Worm (Caenorhabditis elegans): ENCODE data around the gene efn-3.

Gene efn-3

ce11 chrX:13499098-13499497 is 21.8 kb upstream of the efn-3 start:
- TF ChIP-seq B0310.2 (tag; optimal IDR thresholded peaks at IDR 0.05), result no peak
- TF ChIP-seq ceh-36 (tag; optimal IDR thresholded peaks at IDR 0.05), result no peak
- no peak for TF ChIP-seq tbx-37 (GFP tag; conservative IDR thresholded peaks at IDR 0.05)
- no peak for TF ChIP-seq ceh-13 (GFP tag; optimal IDR thresholded peaks at IDR 0.05)

DNA sequence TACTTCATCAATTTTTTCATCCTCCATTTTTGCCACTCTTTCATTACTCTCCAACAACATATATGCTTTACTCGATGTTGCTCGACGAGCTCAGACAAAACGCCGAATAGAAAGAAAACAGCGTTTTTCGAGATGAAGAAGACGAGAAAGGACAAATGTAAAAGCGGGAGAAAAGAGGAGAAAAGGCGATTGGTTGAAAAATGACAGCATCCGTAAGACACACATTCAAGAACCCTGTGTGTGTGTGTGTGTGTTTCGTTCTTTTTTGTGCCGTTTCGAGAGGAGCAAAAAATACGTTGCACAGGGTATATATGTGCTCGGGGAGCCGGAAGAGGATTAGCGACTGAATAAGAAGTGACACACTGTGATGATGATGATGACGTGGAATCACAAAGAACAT is 16.5 kb upstream of the efn-3 start:
- TF ChIP-seq scrt-1 (GFP tag; IDR thresholded peaks at IDR 0.05) (no peak), tbx-37 (GFP tag; conservative IDR thresholded peaks at IDR 0.05) (no peak), aly-1 (tag; optimal IDR thresholded peaks at IDR 0.05) (no peak)

ce11 chrX:13484813-13485212 is 7.6 kb upstream of the efn-3 start, which contains the start of gene srd-51:
srd-51 (minus strand) TSS chrX:13484913.
- TF ChIP-seq tbx-11 (GFP tag; IDR thresholded peaks at IDR 0.05) (no peak), tra-4 (tag; optimal IDR thresholded peaks at IDR 0.05) (no peak)

DNA sequence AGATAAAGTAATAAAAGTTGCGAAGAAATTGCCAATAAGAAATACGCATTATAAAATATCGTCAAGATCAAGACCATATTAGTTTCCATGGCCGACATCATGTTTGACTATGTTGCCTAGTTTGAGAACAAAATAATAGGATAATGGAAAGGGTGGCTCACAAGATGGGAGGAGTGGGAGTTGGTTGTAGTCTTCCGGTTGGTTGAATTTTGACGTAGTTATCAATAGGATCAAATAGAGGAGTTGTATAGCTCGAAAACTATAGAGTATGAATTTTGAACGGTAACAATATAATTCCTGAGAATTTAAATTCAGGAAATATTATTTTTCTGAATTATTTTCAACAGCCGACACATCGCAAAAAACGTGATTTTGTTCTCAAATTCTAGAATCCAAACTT is 4.4 kb upstream of the efn-3 start, which contains the start of gene srd-50:
Gene srd-50, minus strand, starts transcription at position 101 of the 400 bp plus-strand sequence.
- TF ChIP-seq F13C5.2 (tag; optimal IDR thresholded peaks at IDR 0.05) (no peak), ets-7 (tag; optimal IDR thresholded peaks at IDR 0.05) (no peak), flt-1 (GFP tag; IDR thresholded peaks at IDR 0.05) (no peak), sea-1 (GFP tag; conservative IDR thresholded peaks at IDR 0.05) (no peak)

ce11 chrX:13471855-13472254 is 5.4 kb downstream of the efn-3 start, which contains the start of gene tre-4:
tre-4 (plus strand) TSS chrX:13472155.
- no peak for TF ChIP-seq hmg-4 (GFP tag; optimal IDR thresholded peaks at IDR 0.05)
- TF ChIP-seq tra-4 (tag; optimal IDR thresholded peaks at IDR 0.05), result no peak
- TF ChIP-seq ceh-36 (tag; optimal IDR thresholded peaks at IDR 0.05), result no peak
- no peak for TF ChIP-seq pes-1 (GFP tag; IDR thresholded peaks at IDR 0.05)
- no peak for TF ChIP-seq hnd-1 (tag; optimal IDR thresholded peaks at IDR 0.05)
- TF ChIP-seq ceh-13 (GFP tag; optimal IDR thresholded peaks at IDR 0.05), result no peak
- no peak for TF ChIP-seq hmbx-1 (tag; optimal IDR thresholded peaks at IDR 0.05)
- TF ChIP-seq sea-1 (GFP tag; conservative IDR thresholded peaks at IDR 0.05), result no peak
- TF ChIP-seq B0310.2 (tag; optimal IDR thresholded peaks at IDR 0.05), result no peak
- no peak for TF ChIP-seq ama-1 (optimal IDR thresholded peaks at IDR 0.05)
- TF ChIP-seq flt-1 (GFP tag; IDR thresholded peaks at IDR 0.05), result no peak

DNA sequence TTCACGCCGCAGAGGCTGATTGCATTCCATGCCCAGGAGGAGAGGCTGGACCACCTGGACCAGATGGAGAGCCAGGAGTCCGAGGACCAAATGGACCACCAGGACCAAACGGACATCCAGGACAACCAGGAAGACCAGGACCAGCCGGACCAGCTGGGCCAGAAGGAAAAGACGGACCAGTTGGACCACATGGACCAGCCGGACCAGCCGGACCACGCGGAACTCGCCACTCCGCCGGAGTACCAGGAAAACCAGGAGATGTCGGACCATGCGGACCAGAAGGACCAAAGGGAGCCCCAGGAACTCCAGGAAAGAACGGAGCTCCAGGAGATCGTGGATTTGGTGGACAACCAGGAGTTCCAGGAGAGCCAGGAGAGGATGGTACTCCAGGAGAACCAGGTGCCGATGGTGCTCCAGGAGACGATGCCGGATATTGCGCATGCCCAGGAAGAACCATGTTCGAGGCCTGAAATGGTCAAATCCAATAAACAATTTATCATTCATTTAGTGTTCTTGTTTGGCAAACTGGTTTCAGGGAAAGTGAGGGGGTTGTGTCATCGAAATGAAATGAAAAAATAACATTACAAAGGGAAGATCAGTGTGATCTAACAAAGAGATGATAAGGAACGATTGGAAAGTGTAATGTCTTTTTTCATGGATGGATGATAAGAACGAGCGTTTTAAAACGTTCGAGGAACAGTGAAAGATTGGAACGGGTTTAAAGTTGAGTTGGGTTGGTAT is 7.2 kb downstream of the efn-3 start:
- TF ChIP-seq B0310.2 (tag; optimal IDR thresholded peaks at IDR 0.05) (no peak), hnd-1 (tag; optimal IDR thresholded peaks at IDR 0.05) (no peak), F13C5.2 (tag; optimal IDR thresholded peaks at IDR 0.05) (no peak), ceh-36 (tag; optimal IDR thresholded peaks at IDR 0.05) (no peak), aly-1 (tag; optimal IDR thresholded peaks at IDR 0.05) (peak; percentile 24), ets-7 (tag; optimal IDR thresholded peaks at IDR 0.05) (no peak)

DNA sequence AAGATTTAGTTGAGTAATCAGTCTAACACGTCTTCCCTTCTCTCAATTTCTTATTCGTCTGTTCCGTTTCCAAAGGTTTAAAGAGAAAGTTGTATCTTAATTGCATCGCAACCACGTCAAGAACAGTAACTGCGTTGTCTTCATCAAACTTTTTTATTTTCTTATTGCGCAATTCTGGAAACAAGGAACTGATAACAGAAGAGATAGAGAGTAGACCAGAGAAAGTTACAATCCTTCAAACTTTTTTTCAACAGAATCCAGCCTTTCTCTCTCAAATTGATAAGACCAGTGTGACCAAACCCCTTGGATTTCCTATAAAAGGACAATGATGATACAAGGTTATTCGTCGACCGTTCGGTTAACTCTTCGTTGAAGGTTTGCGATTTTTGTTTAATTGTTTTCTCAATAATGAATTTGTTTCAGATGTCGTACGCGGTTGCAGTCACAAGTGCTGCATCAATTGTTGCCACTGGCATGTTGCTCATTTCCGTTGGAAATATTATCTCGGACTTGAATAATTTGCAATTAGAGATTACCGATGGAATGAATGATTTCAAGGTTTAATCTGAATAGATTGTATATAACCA is 8.1 kb downstream of the efn-3 start, which contains the start of gene col-184:
Gene col-184, plus strand, starts transcription at position 409 of the 587 bp plus-strand sequence.
- TF ChIP-seq sea-1 (GFP tag; conservative IDR thresholded peaks at IDR 0.05) (no peak), B0310.2 (tag; optimal IDR thresholded peaks at IDR 0.05) (no peak), aly-1 (tag; optimal IDR thresholded peaks at IDR 0.05) (no peak), ets-7 (tag; optimal IDR thresholded peaks at IDR 0.05) (no peak), ceh-13 (GFP tag; optimal IDR thresholded peaks at IDR 0.05) (no peak), tbx-37 (GFP tag; conservative IDR thresholded peaks at IDR 0.05) (no peak), hnd-1 (tag; optimal IDR thresholded peaks at IDR 0.05) (no peak), tbx-11 (GFP tag; IDR thresholded peaks at IDR 0.05) (no peak), F13C5.2 (tag; optimal IDR thresholded peaks at IDR 0.05) (no peak), hmg-4 (GFP tag; optimal IDR thresholded peaks at IDR 0.05) (no peak), scrt-1 (GFP tag; IDR thresholded peaks at IDR 0.05) (no peak), tra-4 (tag; optimal IDR thresholded peaks at IDR 0.05) (no peak), hmbx-1 (tag; optimal IDR thresholded peaks at IDR 0.05) (no peak), flt-1 (GFP tag; IDR thresholded peaks at IDR 0.05) (no peak)

ce11 chrX:13466926-13467866 is 10.1 kb downstream of the efn-3 start, which contains the start of gene col-183:
col-183 (minus strand) TSS chrX:13467764.
- TF ChIP-seq aly-1 (tag; optimal IDR thresholded peaks at IDR 0.05), result no peak
- TF ChIP-seq F13C5.2 (tag; optimal IDR thresholded peaks at IDR 0.05), result no peak
- no peak for TF ChIP-seq B0310.2 (tag; optimal IDR thresholded peaks at IDR 0.05)
- TF ChIP-seq tbx-37 (GFP tag; conservative IDR thresholded peaks at IDR 0.05), result no peak
- no peak for TF ChIP-seq hnd-1 (tag; optimal IDR thresholded peaks at IDR 0.05)
- TF ChIP-seq hmbx-1 (tag; optimal IDR thresholded peaks at IDR 0.05), result no peak
